Worm (Caenorhabditis elegans) whole organism, young adult: ENCODE data around the gene K08D8.6.

Experiments
- F10E7.11 ChIP-seq: sonication (generic microtip); optimal IDR thresholded peaks from 2 replicates; lab custom pipeline; 2017; ENCODE audit warnings: mild to moderate bottlenecking, missing genetic modification characterization, moderate library complexity, missing compliant biosample characterization
- F49E8.2 ChIP-seq: sonication (generic microtip); optimal IDR thresholded peaks from 3 replicates; lab custom pipeline; 2017; ENCODE audit warnings: missing genetic modification characterization, mild to moderate bottlenecking, missing compliant biosample characterization, antibody characterized with exemption, moderate library complexity; ENCODE audit not compliant: insufficient read depth
- attf-3 ChIP-seq: fragments of 200-800 bp; sonication (Bioruptor generic); conservative IDR thresholded peaks from 2 replicates; pipeline ENCODE4 v1.3.6; 2022; ENCODE audit warnings: missing genetic modification reagents, missing genetic modification characterization, missing compliant biosample characterization
- attf-6 ChIP-seq: fragments of 200-800 bp; sonication (Bioruptor generic); IDR thresholded peaks from 2 replicates; pipeline ENCODE4 v1.3.6; 2022; ENCODE audit warnings: missing genetic modification reagents, missing genetic modification characterization, missing compliant biosample characterization
- lsl-1 ChIP-seq: fragments of 200-800 bp; sonication (Bioruptor generic); optimal IDR thresholded peaks from 2 replicates; lab custom pipeline; 2018; ENCODE audit warnings: mild to moderate bottlenecking, missing genetic modification characterization, moderate library complexity, missing compliant biosample characterization
- mxl-1 ChIP-seq: sonication (generic microtip); optimal IDR thresholded peaks from 2 replicates; lab custom pipeline; 2016; ENCODE audit warnings: missing genetic modification characterization, missing compliant biosample characterization
- nfya-2 ChIP-seq: fragments of 200-800 bp; sonication (Bioruptor generic); IDR thresholded peaks from 2 replicates; pipeline ENCODE4 v1.3.6; 2022; ENCODE audit warnings: missing genetic modification reagents, missing genetic modification characterization, missing compliant biosample characterization
- nhr-120 ChIP-seq: fragments of 200-800 bp; sonication (Bioruptor generic); IDR thresholded peaks from 2 replicates; pipeline ENCODE4 v1.3.6; 2022; ENCODE audit warnings: missing genetic modification characterization, missing compliant biosample characterization
- nhr-27 ChIP-seq: fragments of 200-800 bp; sonication (Bioruptor generic); optimal IDR thresholded peaks from 2 replicates; lab custom pipeline; 2018; ENCODE audit warnings: mild to moderate bottlenecking, missing genetic modification characterization, moderate library complexity, missing compliant biosample characterization
- nhr-90 ChIP-seq: sonication (generic microtip); optimal IDR thresholded peaks from 2 replicates; lab custom pipeline; 2016; ENCODE audit warnings: missing genotype, mild to moderate bottlenecking, missing genetic modification characterization, missing compliant biosample characterization
- pha-4 ChIP-seq: fragments of 150-350 bp; sonication (generic microtip); optimal IDR thresholded peaks from 2 replicates; lab custom pipeline; 2014; ENCODE audit warnings: missing biosample characterization, missing genetic modification reagents, missing genetic modification characterization
- snpc-1.3 ChIP-seq: sonication (generic microtip); optimal IDR thresholded peaks from 2 replicates; lab custom pipeline; 2017; ENCODE audit warnings: missing genetic modification characterization, mild to moderate bottlenecking, missing compliant biosample characterization, antibody characterized with exemption, moderate library complexity, missing genotype, missing genetic modification reagents; ENCODE audit not compliant: insufficient read depth
- unc-130 ChIP-seq: sonication (generic microtip); optimal IDR thresholded peaks from 2 replicates; lab custom pipeline; 2016; ENCODE audit warnings: missing genetic modification reagents, missing genetic modification characterization, missing compliant biosample characterization
- unc-62 ChIP-seq: fragments of 150-350 bp; optimal IDR thresholded peaks from 2 replicates; lab custom pipeline; 2014; ENCODE audit warnings: missing biosample characterization, missing genetic modification reagents, missing genetic modification characterization

DNA sequence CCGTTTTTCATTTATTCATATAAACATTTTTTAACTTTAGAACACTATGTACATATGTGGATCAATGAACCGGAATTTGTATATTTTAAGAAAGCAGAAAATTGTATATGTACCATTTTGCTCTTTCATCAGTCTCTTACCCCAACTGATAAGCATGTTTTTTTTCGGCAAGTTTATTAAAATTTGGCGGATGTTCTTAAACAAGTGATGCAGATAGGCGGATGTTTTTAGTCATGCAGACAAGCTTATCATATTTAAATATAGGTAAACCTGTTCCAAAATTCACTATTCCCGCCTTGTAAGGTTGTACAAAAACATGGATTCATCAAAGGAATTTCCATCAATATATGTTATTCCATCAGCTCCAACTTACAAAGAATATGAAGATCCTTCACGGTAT lies 9.1 kb upstream of the K08D8.6 start, which contains the start of gene K08D8.9:
- no peak for TF ChIP-seq mxl-1 (tag; lab: Kevin White, UChicago)
- no peak for TF ChIP-seq F10E7.11
- no peak for TF ChIP-seq attf-3 (GFP tag; lab: Robert Waterston, UW)
- TF ChIP-seq pha-4 (tag; lab: Kevin White, UChicago), result no peak
- no peak for TF ChIP-seq attf-6 (GFP tag; lab: Robert Waterston, UW)
- no peak for TF ChIP-seq nhr-120 (GFP tag; lab: Robert Waterston, UW)
- no peak for TF ChIP-seq snpc-1.3 (tag; lab: Kevin White, UChicago)
- no peak for TF ChIP-seq nhr-27 (tag; lab: Kevin White, UChicago)
- no peak for TF ChIP-seq unc-130 (GFP tag; lab: Kevin White, UChicago)
- TF ChIP-seq unc-62 (GFP tag; lab: Kevin White, UChicago), result no peak
- no peak for TF ChIP-seq nhr-90 (tag; lab: Kevin White, UChicago)
- TF ChIP-seq lsl-1 (GFP tag; lab: Kevin White, UChicago), result no peak
- no peak for TF ChIP-seq nfya-2
- TF ChIP-seq F49E8.2 (tag; lab: Kevin White, UChicago), result no peak
